Worm (Caenorhabditis elegans) whole organism, late embryonic: Measurements from ENCODE around the gene clc-9.

Experiments used
- F13H6.1 ChIP-seq: sonication (generic microtip); optimal IDR thresholded peaks from 2 replicates; lab custom pipeline; 2016; ENCODE audit warnings: missing genetic modification characterization, missing compliant biosample characterization
- K02D7.2 ChIP-seq: sonication (generic microtip); optimal IDR thresholded peaks from 2 replicates; lab custom pipeline; 2017; ENCODE audit warnings: mild to moderate bottlenecking, missing genetic modification characterization, missing compliant biosample characterization
- T23F11.4 ChIP-seq: fragments of 200-800 bp; sonication (Bioruptor generic); optimal IDR thresholded peaks from 2 replicates; lab custom pipeline; 2018; ENCODE audit warnings: mild to moderate bottlenecking, missing genetic modification characterization, missing compliant biosample characterization
- Y22D7AL.16 ChIP-seq: sonication (generic microtip); optimal IDR thresholded peaks from 2 replicates; lab custom pipeline; 2016; ENCODE audit warnings: missing genetic modification characterization, missing compliant biosample characterization
- ama-1 ChIP-seq: fragments of 150-350 bp; optimal IDR thresholded peaks from 2 replicates; lab custom pipeline; 2014
- ceh-18 ChIP-seq: sonication (generic microtip); optimal IDR thresholded peaks from 2 replicates; lab custom pipeline; 2016; ENCODE audit warnings: missing genetic modification characterization, missing compliant biosample characterization
- ceh-19 ChIP-seq: fragments of 200-800 bp; sonication (Bioruptor generic); optimal IDR thresholded peaks from 2 replicates; lab custom pipeline; 2018; ENCODE audit warnings: mild to moderate bottlenecking, missing genetic modification characterization, missing compliant biosample characterization
- ceh-2 ChIP-seq: sonication (generic microtip); optimal IDR thresholded peaks from 2 replicates; lab custom pipeline; 2016; ENCODE audit warnings: missing genotype, missing genetic modification characterization, missing compliant biosample characterization
- ceh-22 ChIP-seq: sonication (generic microtip); optimal IDR thresholded peaks from 2 replicates; lab custom pipeline; 2017; ENCODE audit warnings: missing biosample characterization, missing genetic modification characterization
- ceh-24 ChIP-seq: sonication (generic microtip); optimal IDR thresholded peaks from 2 replicates; lab custom pipeline; 2016; ENCODE audit warnings: mild to moderate bottlenecking, missing genetic modification characterization, missing compliant biosample characterization
- ceh-31 ChIP-seq: sonication (generic microtip); optimal IDR thresholded peaks from 2 replicates; lab custom pipeline; 2016; ENCODE audit warnings: missing genetic modification characterization, missing compliant biosample characterization
- ceh-34 ChIP-seq: sonication (generic microtip); optimal IDR thresholded peaks from 2 replicates; lab custom pipeline; 2016; ENCODE audit warnings: mild to moderate bottlenecking, missing genetic modification characterization, missing compliant biosample characterization
- ceh-6 ChIP-seq: fragments of 200-800 bp; sonication (Bioruptor generic); optimal IDR thresholded peaks from 2 replicates; lab custom pipeline; 2018; ENCODE audit warnings: mild to moderate bottlenecking, missing genetic modification characterization, missing compliant biosample characterization
- ceh-9 ChIP-seq: sonication (generic microtip); optimal IDR thresholded peaks from 2 replicates; lab custom pipeline; 2016; ENCODE audit warnings: mild to moderate bottlenecking, missing genetic modification characterization, inconsistent platforms, missing compliant biosample characterization
- che-1 ChIP-seq: sonication (generic microtip); optimal IDR thresholded peaks from 2 replicates; lab custom pipeline; 2016; ENCODE audit warnings: mild to moderate bottlenecking, missing genetic modification characterization, missing compliant biosample characterization
- dmd-4 ChIP-seq: sonication (generic microtip); optimal IDR thresholded peaks from 2 replicates; lab custom pipeline; 2016; ENCODE audit warnings: borderline replicate concordance, missing genetic modification characterization, missing compliant biosample characterization
- dve-1 ChIP-seq: sonication (generic microtip); optimal IDR thresholded peaks from 2 replicates; lab custom pipeline; 2017; ENCODE audit warnings: antibody characterized with exemption, mild to moderate bottlenecking, missing genetic modification characterization, missing compliant biosample characterization
- elt-2 ChIP-seq: sonication (generic microtip); optimal IDR thresholded peaks from 2 replicates; lab custom pipeline; 2016; ENCODE audit warnings: missing genetic modification reagents, missing genetic modification characterization, missing compliant biosample characterization
- elt-4 ChIP-seq: sonication (generic microtip); optimal IDR thresholded peaks from 2 replicates; lab custom pipeline; 2016; ENCODE audit warnings: missing genetic modification characterization, missing compliant biosample characterization
- fkh-10 ChIP-seq: fragments of 150-350 bp; optimal IDR thresholded peaks from 2 replicates; lab custom pipeline; 2014; ENCODE audit warnings: missing biosample characterization, missing genetic modification reagents, missing genetic modification characterization
- fkh-6 ChIP-seq: sonication (generic microtip); optimal IDR thresholded peaks from 2 replicates; lab custom pipeline; 2016; ENCODE audit warnings: missing genetic modification characterization, missing compliant biosample characterization
- gmeb-2 ChIP-seq: sonication (generic microtip); optimal IDR thresholded peaks from 2 replicates; lab custom pipeline; 2016; ENCODE audit warnings: missing genetic modification characterization, inconsistent platforms, missing compliant biosample characterization
- hlh-13 ChIP-seq: fragments of 200-800 bp; sonication (Bioruptor generic); optimal IDR thresholded peaks from 2 replicates; lab custom pipeline; 2018; ENCODE audit warnings: mild to moderate bottlenecking, missing genetic modification characterization, missing compliant biosample characterization
- lim-6 ChIP-seq: sonication (generic microtip); optimal IDR thresholded peaks from 2 replicates; lab custom pipeline; 2016; ENCODE audit warnings: missing genetic modification characterization, missing compliant biosample characterization
- madf-2 ChIP-seq: sonication (generic microtip); optimal IDR thresholded peaks from 2 replicates; lab custom pipeline; 2017; ENCODE audit warnings: missing genetic modification characterization, missing compliant biosample characterization
- mec-3 ChIP-seq: sonication (generic microtip); optimal IDR thresholded peaks from 2 replicates; lab custom pipeline; 2016; ENCODE audit warnings: borderline replicate concordance, missing genetic modification characterization, missing compliant biosample characterization
- nfya-1 ChIP-seq: sonication (generic microtip); optimal IDR thresholded peaks from 2 replicates; lab custom pipeline; 2017; ENCODE audit warnings: missing genetic modification characterization, mild to moderate bottlenecking, missing compliant biosample characterization, antibody characterized with exemption, moderate library complexity
- nhr-232 ChIP-seq: sonication (generic microtip); optimal IDR thresholded peaks from 2 replicates; lab custom pipeline; 2016; ENCODE audit warnings: missing genetic modification characterization, missing compliant biosample characterization
- npax-4 ChIP-seq: sonication (generic microtip); optimal IDR thresholded peaks from 2 replicates; lab custom pipeline; 2016; ENCODE audit warnings: missing genetic modification characterization, missing compliant biosample characterization
- odd-2 ChIP-seq: sonication (generic microtip); optimal IDR thresholded peaks from 2 replicates; lab custom pipeline; 2017; ENCODE audit warnings: antibody characterized with exemption, mild to moderate bottlenecking, missing genetic modification characterization, missing compliant biosample characterization
- pag-3 ChIP-seq: sonication (generic microtip); optimal IDR thresholded peaks from 2 replicates; lab custom pipeline; 2016; ENCODE audit warnings: missing compliant biosample characterization, missing genetic modification characterization, borderline replicate concordance
- pat-9 ChIP-seq: fragments of 200-800 bp; sonication (Bioruptor generic); optimal IDR thresholded peaks from 2 replicates; lab custom pipeline; 2018; ENCODE audit warnings: mild to moderate bottlenecking, missing genetic modification characterization, moderate library complexity, missing compliant biosample characterization
- pros-1 ChIP-seq: fragments of 150-350 bp; optimal IDR thresholded peaks from 2 replicates; lab custom pipeline; 2014; ENCODE audit warnings: missing biosample characterization, missing genetic modification reagents, missing genetic modification characterization
- ref-2 ChIP-seq: sonication (generic microtip); optimal IDR thresholded peaks from 2 replicates; lab custom pipeline; 2016; ENCODE audit warnings: missing genetic modification characterization, missing compliant biosample characterization
- sdc-2 ChIP-seq: sonication (generic microtip); optimal IDR thresholded peaks from 2 replicates; lab custom pipeline; 2016; ENCODE audit warnings: missing genotype, missing genetic modification characterization, missing compliant biosample characterization
- sox-2 ChIP-seq: fragments of 200-800 bp; sonication (Bioruptor generic); IDR thresholded peaks from 2 replicates; pipeline ENCODE4 v1.3.6; 2022; ENCODE audit warnings: missing genetic modification reagents, missing genetic modification characterization, missing compliant biosample characterization
- sox-4 ChIP-seq: sonication (generic microtip); optimal IDR thresholded peaks from 2 replicates; lab custom pipeline; 2017; ENCODE audit warnings: mild to moderate bottlenecking, missing genetic modification characterization, inconsistent platforms, missing compliant biosample characterization
- syd-9 ChIP-seq: sonication (generic microtip); optimal IDR thresholded peaks from 2 replicates; lab custom pipeline; 2016; ENCODE audit warnings: mild to moderate bottlenecking, missing genetic modification characterization, moderate library complexity, missing compliant biosample characterization
- tbx-2 ChIP-seq: sonication (generic microtip); optimal IDR thresholded peaks from 2 replicates; lab custom pipeline; 2016; ENCODE audit warnings: missing genetic modification characterization, missing compliant biosample characterization
- tbx-7 ChIP-seq: sonication (generic microtip); optimal IDR thresholded peaks from 2 replicates; lab custom pipeline; 2016; ENCODE audit warnings: missing genotype, missing genetic modification characterization, missing compliant biosample characterization
- unc-3 ChIP-seq, 2 experiments: fragments of 200-800 bp in 1 of 2; sonication (Bioruptor generic) in 1 of 2; sonication (generic microtip) in 1 of 2; conservative IDR thresholded peaks in 1 of 2; optimal IDR thresholded peaks in 1 of 2; 2 replicates each; pipeline versions ENCODE4 v1.3.6 to Lab custom; 2016 to 2022; ENCODE audit warnings: missing compliant biosample characterization in 2 of 2, missing genetic modification characterization in 2 of 2, missing genetic modification reagents in 1 of 2
- unc-55 ChIP-seq: sonication (generic microtip); optimal IDR thresholded peaks from 2 replicates; lab custom pipeline; 2017; ENCODE audit warnings: missing biosample characterization, missing genetic modification reagents, missing genetic modification characterization
- zip-5 ChIP-seq: sonication (generic microtip); optimal IDR thresholded peaks from 2 replicates; lab custom pipeline; 2016; ENCODE audit warnings: missing genetic modification characterization, missing compliant biosample characterization

The clc-9 gene

DNA sequence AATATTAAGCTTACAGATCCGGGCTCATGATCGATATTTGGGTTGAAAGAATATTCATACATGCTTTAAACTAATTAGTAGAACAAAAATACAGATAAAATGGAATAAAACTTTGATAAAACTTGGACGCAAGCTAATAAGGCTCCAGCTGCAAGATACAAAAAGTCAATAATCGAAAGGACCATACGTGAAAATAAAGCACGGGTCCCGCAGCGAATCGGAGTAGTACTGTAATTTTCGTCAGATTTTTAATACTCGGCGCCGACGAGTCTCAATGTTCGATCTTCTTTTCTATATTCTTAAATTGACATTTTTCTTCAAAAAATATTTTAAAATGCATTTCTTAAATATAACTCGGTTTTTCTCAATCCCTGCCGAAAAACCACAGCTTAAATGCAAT, 11.9 kb downstream of the clc-9 start, which contains the start of gene spo-11:
TSS of gene spo-11 (minus strand) at position 189 of the 400 bp plus-strand sequence.
- TF ChIP-seq ceh-9 (tag; lab: Kevin White, UChicago) (no peak), zip-5 (tag; lab: Kevin White, UChicago) (no peak), T23F11.4 (GFP tag; lab: Kevin White, UChicago) (no peak), ceh-2 (tag; lab: Kevin White, UChicago) (no peak), tbx-7 (tag; lab: Kevin White, UChicago) (no peak), tbx-2 (tag; lab: Kevin White, UChicago) (no peak), unc-55 (GFP tag; lab: Kevin White, UChicago) (no peak), pros-1 (tag; lab: Kevin White, UChicago) (no peak), ref-2 (tag; lab: Kevin White, UChicago) (no peak), syd-9 (tag; lab: Kevin White, UChicago) (no peak), odd-2 (tag; lab: Kevin White, UChicago) (no peak), lim-6 (tag; lab: Kevin White, UChicago) (no peak), elt-2 (tag; lab: Kevin White, UChicago) (no peak), sdc-2 (tag; lab: Kevin White, UChicago) (no peak), ceh-6 (GFP tag; lab: Kevin White, UChicago) (no peak)

DNA sequence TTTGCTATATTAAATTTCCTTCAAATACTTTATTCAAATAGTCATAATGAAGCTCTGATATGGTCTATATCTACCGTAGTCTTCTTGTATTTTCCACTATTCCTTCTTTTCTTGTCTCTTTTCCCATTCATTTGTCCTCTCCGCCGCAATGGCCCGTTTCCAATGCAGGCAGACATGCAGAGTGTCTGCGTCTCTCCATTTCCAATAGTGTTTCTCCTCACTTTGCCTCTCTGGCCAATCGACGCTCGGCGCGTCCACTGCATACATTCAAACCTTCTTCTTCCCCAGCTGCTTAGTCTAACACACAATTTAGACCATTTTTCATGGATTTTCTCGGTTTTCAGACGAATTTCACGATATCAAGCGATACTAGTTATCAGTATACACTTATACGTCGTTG, 12.5 kb downstream of the clc-9 start:
- TF ChIP-seq nhr-232 (tag; lab: Kevin White, UChicago) (no peak), ceh-31 (tag; lab: Kevin White, UChicago) (peak; percentile 40), ceh-34 (tag; lab: Kevin White, UChicago) (peak; percentile 17), unc-55 (GFP tag; lab: Kevin White, UChicago) (no peak), syd-9 (tag; lab: Kevin White, UChicago) (no peak), ceh-2 (tag; lab: Kevin White, UChicago) (peak; percentile 6), npax-4 (tag; lab: Kevin White, UChicago) (no peak), ref-2 (tag; lab: Kevin White, UChicago) (no peak), pros-1 (tag; lab: Kevin White, UChicago) (peak; percentile 40), nfya-1 (peak; percentile 100)

DNA sequence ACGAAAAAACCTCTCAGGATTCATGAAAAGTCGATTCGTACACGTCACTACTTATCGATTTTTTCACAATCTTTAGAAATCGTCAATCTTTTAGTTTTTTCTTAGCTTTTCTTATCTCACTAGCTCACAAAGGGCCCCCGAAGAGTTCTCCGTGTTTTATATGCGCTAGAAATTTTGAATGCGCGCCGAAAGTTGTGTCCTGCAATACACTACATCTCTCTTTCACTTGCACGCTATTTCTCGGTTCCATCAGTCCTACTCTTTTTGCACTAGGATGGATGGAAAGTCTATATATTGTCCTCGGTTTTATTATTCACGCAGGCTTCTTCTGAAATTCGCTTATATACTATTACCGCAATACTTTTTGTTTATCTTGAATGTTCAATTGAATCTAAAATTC, 12.9 kb downstream of the clc-9 start:
- TF ChIP-seq elt-4 (tag; lab: Kevin White, UChicago): no peak
- no peak for TF ChIP-seq unc-3 (GFP tag; conservative IDR thresholded peaks at IDR 0.05; lab: Robert Waterston, UW)
- no peak for TF ChIP-seq unc-3 (tag; optimal IDR thresholded peaks at IDR 0.05; lab: Kevin White, UChicago)
- TF ChIP-seq ceh-18 (tag; lab: Kevin White, UChicago): no peak
- no peak for TF ChIP-seq dve-1 (tag; lab: Kevin White, UChicago)
- TF ChIP-seq fkh-6 (tag; lab: Kevin White, UChicago): no peak
- no peak for TF ChIP-seq pat-9 (tag; lab: Kevin White, UChicago)
- TF ChIP-seq unc-55 (GFP tag; lab: Kevin White, UChicago): no peak
- no peak for TF ChIP-seq ceh-24 (tag; lab: Kevin White, UChicago)
- TF ChIP-seq fkh-10 (GFP tag; lab: Kevin White, UChicago): no peak
- no peak for TF ChIP-seq gmeb-2 (tag; lab: Kevin White, UChicago)
- TF ChIP-seq ceh-34 (tag; lab: Kevin White, UChicago): no peak
- no peak for TF ChIP-seq madf-2 (tag; lab: Kevin White, UChicago)
- TF ChIP-seq mec-3 (tag; lab: Kevin White, UChicago): no peak
- TF ChIP-seq tbx-2 (tag; lab: Kevin White, UChicago): no peak
- TF ChIP-seq hlh-13 (GFP tag; lab: Kevin White, UChicago): no peak
- TF ChIP-seq ceh-19: no peak
- no peak for TF ChIP-seq dmd-4 (tag; lab: Kevin White, UChicago)
- TF ChIP-seq ama-1: no peak
- TF ChIP-seq pag-3: no peak

DNA sequence TGAATTAATAATTGTTTCAGACTA, 13.1 kb downstream of the clc-9 start, which contains the start of gene swsn-4:
TSS of gene swsn-4 (plus strand) at position 21 of the 24 bp plus-strand sequence.
- TF ChIP-seq Y22D7AL.16 (tag; lab: Kevin White, UChicago): no peak
- no peak for TF ChIP-seq unc-3 (GFP tag; conservative IDR thresholded peaks at IDR 0.05; lab: Robert Waterston, UW)
- TF ChIP-seq unc-3 (tag; optimal IDR thresholded peaks at IDR 0.05; lab: Kevin White, UChicago): no peak
- TF ChIP-seq F13H6.1 (tag; lab: Kevin White, UChicago): no peak
- no peak for TF ChIP-seq pros-1 (tag; lab: Kevin White, UChicago)
- TF ChIP-seq zip-5 (tag; lab: Kevin White, UChicago): no peak
- no peak for TF ChIP-seq pag-3
- no peak for TF ChIP-seq sox-4 (tag; lab: Kevin White, UChicago)
- no peak for TF ChIP-seq hlh-13 (GFP tag; lab: Kevin White, UChicago)
- TF ChIP-seq che-1: no peak
- TF ChIP-seq K02D7.2 (tag; lab: Kevin White, UChicago): no peak
- no peak for TF ChIP-seq ceh-22
- no peak for TF ChIP-seq sox-2 (GFP tag; lab: Robert Waterston, UW)
- TF ChIP-seq madf-2 (tag; lab: Kevin White, UChicago): no peak
- no peak for TF ChIP-seq fkh-10 (GFP tag; lab: Kevin White, UChicago)
- TF ChIP-seq, all 69 proteins: peak for 0
